Worm (Caenorhabditis elegans) whole organism, L3 larva: ENCODE measurements around the gene W08F4.13.
"Not testable (repeated sequence)": the region's sequence is repeated elsewhere in the genome, so short reads cannot be mapped to it uniquely, and the experiment has no call there.

Experiments
- R02D3.7 ChIP-seq: fragments of 150-350 bp; optimal IDR thresholded peaks from 2 replicates; lab custom pipeline; 2014; ENCODE audit warnings: missing biosample characterization, missing genetic modification characterization
- ZK546.5 ChIP-seq: sonication (generic microtip); optimal IDR thresholded peaks from 2 replicates; lab custom pipeline; 2017; ENCODE audit warnings: missing biosample characterization, missing genetic modification characterization
- ama-1 ChIP-seq: fragments of 150-350 bp; optimal IDR thresholded peaks from 2 replicates; lab custom pipeline; 2018
- ceh-28 ChIP-seq: fragments of 150-350 bp; optimal IDR thresholded peaks from 2 replicates; lab custom pipeline; 2014; ENCODE audit warnings: missing biosample characterization, missing genetic modification reagents, missing genetic modification characterization
- daf-12 ChIP-seq: fragments of 150-350 bp; optimal IDR thresholded peaks from 2 replicates; lab custom pipeline; 2014; ENCODE audit warnings: missing biosample characterization, missing genetic modification reagents, missing genetic modification characterization
- egl-27 ChIP-seq: sonication (generic microtip); optimal IDR thresholded peaks from 4 replicates; lab custom pipeline; 2017; ENCODE audit warnings: missing biosample characterization, missing genetic modification reagents, missing genetic modification characterization
- egl-5 ChIP-seq: fragments of 150-350 bp; optimal IDR thresholded peaks from 2 replicates; lab custom pipeline; 2017; ENCODE audit warnings: missing biosample characterization, missing genetic modification reagents, missing genetic modification characterization, inconsistent platforms
- elt-1 ChIP-seq: fragments of 150-350 bp; optimal IDR thresholded peaks from 2 replicates; lab custom pipeline; 2014; ENCODE audit warnings: missing biosample characterization, missing genetic modification characterization
- elt-2 ChIP-seq: sonication (generic microtip); optimal IDR thresholded peaks from 2 replicates; lab custom pipeline; 2016; ENCODE audit warnings: missing genetic modification reagents, mild to moderate bottlenecking, missing genetic modification characterization, missing compliant biosample characterization
- elt-3 ChIP-seq, 3 experiments: fragments of 150-350 bp in 1 of 3; sonication (generic microtip) in 2 of 3; optimal IDR thresholded peaks; 2 replicates in 2 of 3; 4 replicates in 1 of 3; lab custom pipeline; 2014 to 2017; ENCODE audit warnings: missing biosample characterization in 3 of 3, missing genetic modification characterization in 3 of 3
- eor-1 ChIP-seq, 2 experiments: fragments of 150-350 bp; optimal IDR thresholded peaks; 2 replicates each; lab custom pipeline; 2014 to 2018; ENCODE audit warnings: missing biosample characterization in 2 of 2, missing genetic modification characterization in 2 of 2
- fkh-10 ChIP-seq: sonication (generic microtip); optimal IDR thresholded peaks from 2 replicates; lab custom pipeline; 2017; ENCODE audit warnings: missing biosample characterization, missing genetic modification reagents, missing genetic modification characterization
- fkh-2 ChIP-seq: fragments of 150-350 bp; optimal IDR thresholded peaks from 2 replicates; lab custom pipeline; 2014; ENCODE audit warnings: missing biosample characterization, missing genetic modification reagents, missing genetic modification characterization
- hmg-11 ChIP-seq: sonication (generic microtip); optimal IDR thresholded peaks from 2 replicates; lab custom pipeline; 2016; ENCODE audit warnings: missing genetic modification characterization, missing compliant biosample characterization
- lin-15B ChIP-seq: fragments of 150-350 bp; optimal IDR thresholded peaks from 2 replicates; lab custom pipeline; 2014; ENCODE audit warnings: missing biosample characterization, missing genetic modification characterization
- lin-39 ChIP-seq: fragments of 150-350 bp; optimal IDR thresholded peaks from 2 replicates; lab custom pipeline; 2018; ENCODE audit warnings: missing biosample characterization, missing genetic modification reagents, missing genetic modification characterization
- lsy-12 ChIP-seq: sonication (generic microtip); optimal IDR thresholded peaks from 2 replicates; lab custom pipeline; 2016; ENCODE audit warnings: mild to moderate bottlenecking, missing genetic modification characterization, missing compliant biosample characterization
- mdl-1 ChIP-seq: fragments of 150-350 bp; optimal IDR thresholded peaks from 2 replicates; lab custom pipeline; 2014; ENCODE audit warnings: missing biosample characterization, missing genetic modification characterization
- mml-1 ChIP-seq: fragments of 150-350 bp; sonication (generic microtip); optimal IDR thresholded peaks from 3 replicates; lab custom pipeline; 2014; ENCODE audit warnings: missing biosample characterization, missing genetic modification characterization
- nfya-1 ChIP-seq: sonication (generic microtip); optimal IDR thresholded peaks from 2 replicates; lab custom pipeline; 2017; ENCODE audit warnings: missing genetic modification characterization, mild to moderate bottlenecking, missing compliant biosample characterization, antibody characterized with exemption, moderate library complexity; ENCODE audit not compliant: insufficient read depth
- nhr-11 ChIP-seq: fragments of 150-350 bp; optimal IDR thresholded peaks from 2 replicates; lab custom pipeline; 2014; ENCODE audit warnings: missing biosample characterization, missing genetic modification characterization
- nhr-12 ChIP-seq: fragments of 150-350 bp; optimal IDR thresholded peaks from 2 replicates; lab custom pipeline; 2014; ENCODE audit warnings: missing biosample characterization, missing genetic modification characterization
- nhr-237 ChIP-seq: fragments of 150-350 bp; optimal IDR thresholded peaks from 2 replicates; lab custom pipeline; 2014; ENCODE audit warnings: missing biosample characterization, missing genetic modification characterization
- nhr-25 ChIP-seq: sonication (generic microtip); optimal IDR thresholded peaks from 2 replicates; lab custom pipeline; 2017; ENCODE audit warnings: missing biosample characterization, missing genetic modification characterization
- nhr-28 ChIP-seq: fragments of 150-350 bp; optimal IDR thresholded peaks from 2 replicates; lab custom pipeline; 2014; ENCODE audit warnings: missing biosample characterization, missing genetic modification characterization
- nhr-67 ChIP-seq: fragments of 150-350 bp; optimal IDR thresholded peaks from 2 replicates; lab custom pipeline; 2014; ENCODE audit warnings: missing biosample characterization, missing genetic modification characterization
- nhr-76 ChIP-seq: fragments of 150-350 bp; sonication (generic microtip); optimal IDR thresholded peaks from 5 replicates; lab custom pipeline; 2014; ENCODE audit warnings: missing biosample characterization, missing genetic modification characterization
- nhr-77 ChIP-seq: fragments of 150-350 bp; optimal IDR thresholded peaks from 2 replicates; lab custom pipeline; 2014; ENCODE audit warnings: missing biosample characterization, missing genetic modification characterization
- pha-4 ChIP-seq: fragments of 150-350 bp; optimal IDR thresholded peaks from 2 replicates; lab custom pipeline; 2014; ENCODE audit warnings: missing biosample characterization, missing genetic modification reagents, missing genetic modification characterization
- pqm-1 ChIP-seq: fragments of 150-350 bp; optimal IDR thresholded peaks from 2 replicates; lab custom pipeline; 2017; ENCODE audit warnings: missing biosample characterization, missing genetic modification characterization, inconsistent platforms
- sea-2 ChIP-seq: fragments of 150-350 bp; sonication (generic microtip); optimal IDR thresholded peaks from 4 replicates; lab custom pipeline; 2014; ENCODE audit warnings: missing biosample characterization, missing genetic modification reagents, missing genetic modification characterization
- skn-1 ChIP-seq: fragments of 150-350 bp; optimal IDR thresholded peaks from 2 replicates; lab custom pipeline; 2014; ENCODE audit warnings: missing biosample characterization, missing genetic modification characterization
- snpc-4 ChIP-seq: fragments of 150-350 bp; optimal IDR thresholded peaks from 2 replicates; lab custom pipeline; 2014; ENCODE audit warnings: missing biosample characterization, missing genetic modification characterization
- tbx-2 ChIP-seq: sonication (generic microtip); optimal IDR thresholded peaks from 2 replicates; lab custom pipeline; 2016; ENCODE audit warnings: mild to moderate bottlenecking, missing genetic modification characterization, missing compliant biosample characterization
- unc-62 ChIP-seq: fragments of 150-350 bp; sonication (generic microtip); optimal IDR thresholded peaks from 4 replicates; lab custom pipeline; 2014; ENCODE audit warnings: missing biosample characterization, missing genetic modification reagents, missing genetic modification characterization
- zag-1 ChIP-seq: fragments of 150-350 bp; optimal IDR thresholded peaks from 2 replicates; lab custom pipeline; 2014; ENCODE audit warnings: missing biosample characterization, missing genetic modification characterization
- ztf-4 ChIP-seq: fragments of 150-350 bp; optimal IDR thresholded peaks from 2 replicates; lab custom pipeline; 2014; ENCODE audit warnings: missing biosample characterization, missing genetic modification characterization

The W08F4.13 gene

DNA sequence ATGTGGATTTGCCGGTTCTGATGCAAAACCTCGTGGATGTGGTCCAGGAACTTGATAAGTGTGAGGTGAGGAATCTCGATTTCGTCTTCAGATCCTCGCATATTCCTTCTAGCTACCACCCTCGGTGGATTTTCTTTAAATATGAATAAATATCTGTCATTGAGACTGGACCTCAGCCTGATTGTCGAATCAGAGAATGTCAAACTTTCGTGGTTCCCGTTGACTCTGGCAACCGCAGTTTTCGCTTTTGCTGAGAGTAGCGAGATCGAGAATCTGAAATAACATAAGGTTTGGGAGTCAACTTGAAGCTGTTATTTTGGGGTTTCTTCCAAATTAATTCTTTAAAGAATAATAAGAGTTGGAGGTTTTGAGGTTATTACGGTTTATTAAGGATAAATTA lies 1.9 kb upstream of the W08F4.13 start, which contains the start of gene fbxb-14:
Gene fbxb-14, minus strand, starts transcription at position 101 of the 400 bp plus-strand sequence.
- TF ChIP-seq egl-27 (no peak), lsy-12 (tag; lab: Kevin White, UChicago) (no peak), nhr-25 (tag; lab: Kevin White, UChicago) (no peak), snpc-4 (no peak), mdl-1 (tag; lab: Kevin White, UChicago) (no peak), nhr-67 (tag; lab: Kevin White, UChicago) (no peak)

ce11 chrII:587533-587932 lies 2.9 kb downstream of the W08F4.13 start, which contains the start of gene fbxb-34:
fbxb-34 (plus strand) TSS chrII:587833.
- no peak for TF ChIP-seq fkh-2 (tag; lab: Kevin White, UChicago)
- no peak for TF ChIP-seq nhr-237 (tag; lab: Kevin White, UChicago)
- no peak for TF ChIP-seq snpc-4
- TF ChIP-seq nhr-76 (tag; lab: Kevin White, UChicago), result no peak
- no peak for TF ChIP-seq nhr-28 (tag; lab: Kevin White, UChicago)
- no peak for TF ChIP-seq lin-39
- TF ChIP-seq nhr-67 (tag; lab: Kevin White, UChicago), result no peak

DNA sequence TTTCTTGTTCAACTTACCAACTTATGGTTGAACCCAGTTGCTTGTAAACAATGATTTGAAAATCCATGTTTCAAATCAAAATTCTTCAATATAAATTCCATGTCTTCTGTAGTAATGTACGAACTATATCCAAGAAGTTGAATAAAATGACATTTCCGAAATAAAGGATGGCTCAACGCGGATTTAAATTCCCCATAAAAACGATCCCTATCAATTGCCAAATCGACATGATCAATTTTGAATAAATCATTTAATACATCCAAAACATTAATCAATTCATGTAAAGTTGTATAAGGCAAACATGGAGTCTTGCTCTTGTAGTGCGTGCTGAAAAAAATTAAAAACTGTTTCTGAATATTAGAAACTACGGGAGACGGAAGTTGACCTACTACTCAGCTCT lies 6.5 kb downstream of the W08F4.13 start, which contains the start of gene W08F4.10:
Gene W08F4.10, minus strand, starts transcription at position 101 of the 400 bp plus-strand sequence.
- TF ChIP-seq nhr-67 (tag; lab: Kevin White, UChicago) (no peak), tbx-2 (no peak), nfya-1 (tag; lab: Kevin White, UChicago) (no peak), R02D3.7 (no peak), eor-1 (tag; optimal IDR thresholded peaks at IDR 0.05; lab: Kevin White, UChicago) (no peak), ama-1 (lab: Kevin White, UChicago) (no peak), pqm-1 (tag; lab: Kevin White, UChicago) (no peak), unc-62 (GFP tag; lab: Kevin White, UChicago) (no peak), ztf-4 (no peak), snpc-4 (no peak), nhr-25 (tag; lab: Kevin White, UChicago) (no peak), nhr-77 (tag; lab: Kevin White, UChicago) (no peak), elt-3 (tag; optimal IDR thresholded peaks at IDR 0.05; lab: Kevin White, UChicago) (no peak)

ce11 chrII:593221-593620 lies 8.6 kb downstream of the W08F4.13 start, which contains the start of gene W08F4.1:
W08F4.1 (plus strand) TSS chrII:593521.
- TF ChIP-seq nhr-11 (tag; lab: Kevin White, UChicago); sea-2 (GFP tag; lab: Kevin White, UChicago); nhr-12: not testable (repeated sequence)

ce11 chrII:596702-597101 lies 12.1 kb downstream of the W08F4.13 start:
- no peak for TF ChIP-seq tbx-2
- TF ChIP-seq ama-1 (lab: Kevin White, UChicago), result no peak
- no peak for TF ChIP-seq mml-1
- TF ChIP-seq pha-4, result no peak
- TF ChIP-seq eor-1 (tag; optimal IDR thresholded peaks at IDR 0.05; lab: Kevin White, UChicago), result no peak
- no peak for TF ChIP-seq lin-15B
- TF ChIP-seq nhr-237 (tag; lab: Kevin White, UChicago), result no peak
- no peak for TF ChIP-seq ZK546.5 (tag; lab: Kevin White, UChicago)
- no peak for TF ChIP-seq zag-1 (tag; lab: Kevin White, UChicago)
- no peak for TF ChIP-seq nfya-1 (tag; lab: Kevin White, UChicago)
- TF ChIP-seq sea-2 (GFP tag; lab: Kevin White, UChicago), result no peak
- TF ChIP-seq fkh-10 (GFP tag; lab: Kevin White, UChicago), result no peak
- TF ChIP-seq ceh-28 (tag; lab: Kevin White, UChicago), result no peak
- no peak for TF ChIP-seq lin-39
- no peak for TF ChIP-seq R02D3.7
- TF ChIP-seq lsy-12 (tag; lab: Kevin White, UChicago), result no peak
- no peak for TF ChIP-seq pqm-1 (tag; lab: Kevin White, UChicago)
- TF ChIP-seq daf-12 (tag; lab: Kevin White, UChicago), result no peak

- TF ChIP-seq fkh-2 (tag; lab: Kevin White, UChicago), result no peak
- TF ChIP-seq egl-5 (tag; lab: Kevin White, UChicago), result peak; percentile 28
- peak; percentile 15 for TF ChIP-seq mdl-1 (tag; lab: Kevin White, UChicago)
- peak; percentile 63 for TF ChIP-seq lin-39
- TF ChIP-seq pha-4, result peak; percentile 92
- no peak for TF ChIP-seq daf-12 (tag; lab: Kevin White, UChicago)
- TF ChIP-seq nhr-67 (tag; lab: Kevin White, UChicago), result no peak
- peak; percentile 63 for TF ChIP-seq nfya-1 (tag; lab: Kevin White, UChicago)
- no peak for TF ChIP-seq elt-1
- no peak for TF ChIP-seq nhr-77 (tag; lab: Kevin White, UChicago)
- peak; percentile 29 for TF ChIP-seq skn-1
- peak; percentile 58 for TF ChIP-seq hmg-11 (tag; lab: Kevin White, UChicago)
- peak; percentile 23 for TF ChIP-seq elt-2 (tag; lab: Kevin White, UChicago)
- TF ChIP-seq pqm-1 (tag; lab: Kevin White, UChicago), result peak; percentile 28
- no peak for TF ChIP-seq nhr-76 (tag; lab: Kevin White, UChicago)
Observed at ce11 chrII:601305-601704, 16.7 kb downstream of the W08F4.13 start.
